Worm (Caenorhabditis elegans): ENCODE measurements around the gene T14G10.8.

T14G10.8 gene

ce11 chrIV:10148938-10149337 lies 2.2 kb upstream of the T14G10.8 start, which contains the start of gene pigs-1:
Gene pigs-1 (minus strand): TSS chrIV:10149038.
- no peak for TF ChIP-seq nhr-28 (tag; optimal IDR thresholded peaks at IDR 0.05)
- TF ChIP-seq unc-39 (tag; optimal IDR thresholded peaks at IDR 0.05) = no peak
- TF ChIP-seq unc-62 (GFP tag; optimal IDR thresholded peaks at IDR 0.05) = no peak
- no peak for TF ChIP-seq egl-5 (tag; optimal IDR thresholded peaks at IDR 0.05)
- no peak for TF ChIP-seq skn-1 (tag; optimal IDR thresholded peaks at IDR 0.05)
- no peak for TF ChIP-seq daf-12 (tag; optimal IDR thresholded peaks at IDR 0.05)
- no peak for TF ChIP-seq pqm-1 (tag; optimal IDR thresholded peaks at IDR 0.05)
- TF ChIP-seq egl-27 (tag; optimal IDR thresholded peaks at IDR 0.05) = no peak
- TF ChIP-seq zag-1 (tag; optimal IDR thresholded peaks at IDR 0.05) = no peak
- no peak for TF ChIP-seq ama-1 (optimal IDR thresholded peaks at IDR 0.05)
- TF ChIP-seq nhr-43 (tag; optimal IDR thresholded peaks at IDR 0.05; ENCODE audit: poor library complexity, severe bottlenecking) = no peak
- no peak for TF ChIP-seq snpc-4 (tag; optimal IDR thresholded peaks at IDR 0.05)
- TF ChIP-seq lin-39 (tag; optimal IDR thresholded peaks at IDR 0.05) = no peak

- TF ChIP-seq lsy-12 (tag; optimal IDR thresholded peaks at IDR 0.05) (no peak), nhr-43 (tag; optimal IDR thresholded peaks at IDR 0.05; ENCODE audit: poor library complexity, severe bottlenecking) (no peak), ceh-28 (tag; optimal IDR thresholded peaks at IDR 0.05) (no peak), mdl-1 (tag; optimal IDR thresholded peaks at IDR 0.05) (no peak), nhr-237 (tag; optimal IDR thresholded peaks at IDR 0.05) (no peak), mml-1 (tag; optimal IDR thresholded peaks at IDR 0.05) (no peak), daf-12 (tag; optimal IDR thresholded peaks at IDR 0.05) (no peak), ztf-4 (tag; optimal IDR thresholded peaks at IDR 0.05) (no peak), elt-3 (tag; optimal IDR thresholded peaks at IDR 0.05) (no peak)
These were observed 1.9 kb downstream of the T14G10.8 start for ce11 chrIV:10144909-10145308.

ce11 chrIV:10144487-10144886 lies 2.3 kb downstream of the T14G10.8 start:
- no peak for TF ChIP-seq nhr-23 (tag; optimal IDR thresholded peaks at IDR 0.05)
- no peak for TF ChIP-seq ceh-9 (tag; optimal IDR thresholded peaks at IDR 0.05)
- no peak for TF ChIP-seq pqm-1 (tag; optimal IDR thresholded peaks at IDR 0.05)
- no peak for TF ChIP-seq eor-1 (tag; optimal IDR thresholded peaks at IDR 0.05)
- TF ChIP-seq nfya-1 (tag; optimal IDR thresholded peaks at IDR 0.05; ENCODE audit: insufficient read depth) = no peak
- TF ChIP-seq lsy-12 (tag; optimal IDR thresholded peaks at IDR 0.05) = no peak
- TF ChIP-seq elt-1 (tag; optimal IDR thresholded peaks at IDR 0.05) = no peak
- TF ChIP-seq ZK546.5 (tag; optimal IDR thresholded peaks at IDR 0.05) = no peak
- no peak for TF ChIP-seq pha-4 (tag; optimal IDR thresholded peaks at IDR 0.05)
- TF ChIP-seq egl-27 (tag; optimal IDR thresholded peaks at IDR 0.05) = no peak
- TF ChIP-seq fkh-2 (tag; optimal IDR thresholded peaks at IDR 0.05) = no peak
- no peak for TF ChIP-seq daf-12 (tag; optimal IDR thresholded peaks at IDR 0.05)
- TF ChIP-seq nhr-237 (tag; optimal IDR thresholded peaks at IDR 0.05) = no peak
- no peak for TF ChIP-seq ztf-11 (tag; optimal IDR thresholded peaks at IDR 0.05)
- no peak for TF ChIP-seq nhr-25 (tag; optimal IDR thresholded peaks at IDR 0.05)
- no peak for TF ChIP-seq lin-39 (tag; optimal IDR thresholded peaks at IDR 0.05)
- no peak for TF ChIP-seq hmg-11 (tag; optimal IDR thresholded peaks at IDR 0.05)
- TF ChIP-seq sea-2 (GFP tag; optimal IDR thresholded peaks at IDR 0.05) = no peak

DNA sequence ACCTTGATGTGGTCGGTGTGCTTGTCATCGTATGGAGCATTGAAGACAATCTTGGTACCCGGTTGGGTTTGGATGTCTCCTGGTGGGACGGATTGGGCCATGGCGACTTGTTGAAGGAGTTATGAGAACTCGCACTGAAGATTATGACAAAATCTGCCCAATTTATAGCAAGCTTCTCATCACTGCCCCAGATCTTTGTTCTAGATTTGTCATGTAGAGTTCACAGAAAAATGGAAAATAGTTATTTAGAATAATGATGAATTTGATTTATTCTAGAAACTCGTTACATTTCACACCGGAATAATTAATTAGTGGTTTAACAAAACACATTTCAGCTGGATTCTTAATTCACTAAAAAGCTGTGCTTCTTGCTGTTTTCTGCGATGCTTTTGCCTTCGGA lies 3.1 kb downstream of the T14G10.8 start, which contains the start of gene msp-38:
Gene msp-38, minus strand, starts transcription at position 101 of the 400 bp plus-strand sequence.
- TF ChIP-seq ama-1 (optimal IDR thresholded peaks at IDR 0.05) (no peak), elt-2 (tag; optimal IDR thresholded peaks at IDR 0.05) (no peak), ZK546.5 (tag; optimal IDR thresholded peaks at IDR 0.05) (no peak), snpc-4 (tag; optimal IDR thresholded peaks at IDR 0.05) (no peak), nhr-23 (tag; optimal IDR thresholded peaks at IDR 0.05) (no peak), elt-3 (tag; optimal IDR thresholded peaks at IDR 0.05) (no peak), nfya-1 (tag; optimal IDR thresholded peaks at IDR 0.05; ENCODE audit: insufficient read depth) (no peak), nhr-76 (tag; optimal IDR thresholded peaks at IDR 0.05) (no peak), nhr-11 (tag; optimal IDR thresholded peaks at IDR 0.05) (no peak), unc-39 (tag; optimal IDR thresholded peaks at IDR 0.05) (no peak), unc-62 (GFP tag; optimal IDR thresholded peaks at IDR 0.05) (no peak), ceh-82 (tag; optimal IDR thresholded peaks at IDR 0.05) (no peak)

All from whole organism, L3 larva.